Worm (Caenorhabditis elegans) whole organism, L4/young adult: Measurements from ENCODE around the gene T10C6.7.

Experiments used
- W03F9.2 ChIP-seq: fragments of 150-350 bp; optimal IDR thresholded peaks from 2 replicates; lab custom pipeline; 2014; ENCODE audit warnings: missing biosample characterization, missing genetic modification characterization
- dao-5 ChIP-seq: sonication (generic microtip); optimal IDR thresholded peaks from 2 replicates; lab custom pipeline; 2016; ENCODE audit warnings: missing genotype, missing genetic modification characterization, moderate library complexity, missing compliant biosample characterization
- him-1 ChIP-seq: sonication (generic microtip); optimal IDR thresholded peaks from 2 replicates; lab custom pipeline; 2016; ENCODE audit warnings: missing genotype, missing genetic modification reagents, missing genetic modification characterization, missing compliant biosample characterization

ce11 chrV:16002288-16002687, 29.2 kb downstream of the T10C6.7 start, which contains the start of gene nhr-63:
- TF ChIP-seq him-1 (tag; lab: Kevin White, UChicago) (no peak), dao-5 (tag; lab: Kevin White, UChicago) (no peak), W03F9.2 (tag; lab: Kevin White, UChicago) (no peak)
